Worm (Caenorhabditis elegans) whole organism, L4 larva: ENCODE measurements around the gene lgc-46.

Source experiments
- D1046.2 ChIP-seq: fragments of 200-800 bp; sonication (Bioruptor generic); IDR thresholded peaks from 2 replicates; pipeline ENCODE4 v1.3.6; 2022; ENCODE audit warnings: missing genetic modification characterization, missing compliant biosample characterization
- F10B5.3 ChIP-seq: sonication (generic microtip); optimal IDR thresholded peaks from 2 replicates; lab custom pipeline; 2016; ENCODE audit warnings: mild to moderate bottlenecking, missing genetic modification characterization, missing compliant biosample characterization
- T20F7.1 ChIP-seq: fragments of 200-800 bp; sonication (Bioruptor generic); optimal IDR thresholded peaks from 2 replicates; lab custom pipeline; 2018; ENCODE audit warnings: mild to moderate bottlenecking, missing genetic modification characterization, missing compliant biosample characterization
- Y105C5A.15 ChIP-seq: fragments of 200-800 bp; sonication (Bioruptor generic); IDR thresholded peaks from 2 replicates; pipeline ENCODE4 v1.3.6; 2022; ENCODE audit warnings: missing genetic modification characterization, missing compliant biosample characterization
- Y48G9A.11 ChIP-seq: fragments of 200-800 bp; sonication (Bioruptor generic); IDR thresholded peaks from 2 replicates; pipeline ENCODE4 v1.3.6; 2022; ENCODE audit warnings: missing genetic modification reagents, missing genetic modification characterization, missing compliant biosample characterization
- Y75B8A.6 ChIP-seq: fragments of 200-800 bp; sonication (Bioruptor generic); IDR thresholded peaks from 2 replicates; pipeline ENCODE4 v1.3.6; 2022; ENCODE audit warnings: missing genetic modification reagents, missing genetic modification characterization, missing compliant biosample characterization
- aha-1 ChIP-seq: fragments of 150-350 bp; peaks from one replicate; lab custom pipeline; 2014; ENCODE audit warnings: missing biosample characterization, missing genetic modification characterization
- aly-2 ChIP-seq: sonication (generic microtip); optimal IDR thresholded peaks from 2 replicates; lab custom pipeline; 2018; ENCODE audit warnings: missing biosample characterization, missing genetic modification characterization
- ceh-20 ChIP-seq: fragments of 200-800 bp; sonication (Bioruptor generic); IDR thresholded peaks from 2 replicates; pipeline ENCODE4 v1.3.6; 2022; ENCODE audit warnings: missing genetic modification reagents, missing genetic modification characterization, missing compliant biosample characterization
- ceh-28 ChIP-seq: fragments of 150-350 bp; optimal IDR thresholded peaks from 2 replicates; lab custom pipeline; 2014; ENCODE audit warnings: missing biosample characterization, missing genetic modification reagents, missing genetic modification characterization
- ceh-32 ChIP-seq: sonication (generic microtip); optimal IDR thresholded peaks from 2 replicates; lab custom pipeline; 2016; ENCODE audit warnings: mild to moderate bottlenecking, missing genetic modification characterization, missing compliant biosample characterization; ENCODE audit not compliant: poor library complexity
- daf-8 ChIP-seq: fragments of 200-800 bp; sonication (Bioruptor generic); IDR thresholded peaks from 2 replicates; pipeline ENCODE4 v1.3.6; 2022; ENCODE audit warnings: missing genetic modification characterization, missing compliant biosample characterization
- dmd-6 ChIP-seq: fragments of 200-800 bp; sonication (Bioruptor generic); IDR thresholded peaks from 2 replicates; pipeline ENCODE4 v1.3.6; 2022; ENCODE audit warnings: missing genetic modification reagents, missing genetic modification characterization, missing compliant biosample characterization
- dmd-8 ChIP-seq: fragments of 200-800 bp; sonication (Bioruptor generic); IDR thresholded peaks from 2 replicates; pipeline ENCODE4 v1.3.6; 2022; ENCODE audit warnings: missing genetic modification characterization, missing compliant biosample characterization
- dmd-9 ChIP-seq: fragments of 200-800 bp; sonication (Bioruptor generic); IDR thresholded peaks from 2 replicates; pipeline ENCODE4 v1.3.6; 2022; ENCODE audit warnings: missing genetic modification reagents, missing genetic modification characterization, missing compliant biosample characterization
- fkh-10 ChIP-seq: fragments of 150-350 bp; optimal IDR thresholded peaks from 2 replicates; lab custom pipeline; 2014; ENCODE audit warnings: missing biosample characterization, missing genetic modification reagents, missing genetic modification characterization
- hlh-11 ChIP-seq: fragments of 200-800 bp; sonication (Bioruptor generic); optimal IDR thresholded peaks from 2 replicates; lab custom pipeline; 2018; ENCODE audit warnings: mild to moderate bottlenecking, missing genetic modification characterization, missing compliant biosample characterization
- hlh-30 ChIP-seq: sonication (generic microtip); optimal IDR thresholded peaks from 2 replicates; lab custom pipeline; 2017; ENCODE audit warnings: antibody characterized with exemption, mild to moderate bottlenecking, missing genetic modification characterization, missing compliant biosample characterization; ENCODE audit not compliant: insufficient read depth
- lin-13 ChIP-seq: fragments of 150-350 bp; optimal IDR thresholded peaks from 2 replicates; lab custom pipeline; 2014; ENCODE audit warnings: missing biosample characterization, missing genetic modification reagents, missing genetic modification characterization
- lin-15B ChIP-seq: fragments of 150-350 bp; sonication (generic microtip); optimal IDR thresholded peaks from 3 replicates; lab custom pipeline; 2014; ENCODE audit warnings: missing biosample characterization, missing genetic modification characterization
- lin-29 ChIP-seq: fragments of 200-800 bp; sonication (Bioruptor generic); IDR thresholded peaks from 2 replicates; pipeline ENCODE4 v1.3.6; 2022; ENCODE audit warnings: missing genetic modification reagents, missing genetic modification characterization, missing compliant biosample characterization
- madf-5 ChIP-seq, 2 experiments: fragments of 200-800 bp; sonication (Bioruptor generic); IDR thresholded peaks; 2 replicates each; pipeline ENCODE4 v1.3.6; 2022; ENCODE audit warnings: missing compliant biosample characterization in 2 of 2, missing genetic modification characterization in 2 of 2
- mxl-2 ChIP-seq: fragments of 200-800 bp; sonication (Bioruptor generic); conservative IDR thresholded peaks from 2 replicates; pipeline ENCODE4 v1.3.6; 2022; ENCODE audit warnings: missing genetic modification reagents, missing genetic modification characterization, missing compliant biosample characterization
- mxl-3 ChIP-seq: fragments of 200-800 bp; sonication (Bioruptor generic); optimal IDR thresholded peaks from 2 replicates; lab custom pipeline; 2018; ENCODE audit warnings: mild to moderate bottlenecking, missing genetic modification characterization, missing compliant biosample characterization
- nhr-11 ChIP-seq: fragments of 150-350 bp; optimal IDR thresholded peaks from 2 replicates; lab custom pipeline; 2014; ENCODE audit warnings: missing biosample characterization, missing genetic modification characterization
- nhr-111 ChIP-seq: fragments of 200-800 bp; sonication (Bioruptor generic); optimal IDR thresholded peaks from 2 replicates; lab custom pipeline; 2018; ENCODE audit warnings: mild to moderate bottlenecking, missing genetic modification characterization, missing compliant biosample characterization
- nhr-48 ChIP-seq: sonication (generic microtip); optimal IDR thresholded peaks from 2 replicates; lab custom pipeline; 2016; ENCODE audit warnings: mild to moderate bottlenecking, missing genetic modification characterization, missing compliant biosample characterization
- nhr-6 ChIP-seq: fragments of 150-350 bp; optimal IDR thresholded peaks from 2 replicates; lab custom pipeline; 2014; ENCODE audit warnings: missing biosample characterization, missing genetic modification characterization
- sdz-12 ChIP-seq: fragments of 200-800 bp; sonication (Bioruptor generic); optimal IDR thresholded peaks from 2 replicates; lab custom pipeline; 2018; ENCODE audit warnings: mild to moderate bottlenecking, missing genetic modification characterization, missing compliant biosample characterization
- set-16 ChIP-seq: fragments of 200-800 bp; sonication (Bioruptor generic); IDR thresholded peaks from 2 replicates; pipeline ENCODE4 v1.3.6; 2022; ENCODE audit warnings: missing genetic modification reagents, missing genetic modification characterization, missing compliant biosample characterization
- skn-1 ChIP-seq: fragments of 150-350 bp; optimal IDR thresholded peaks from 2 replicates; lab custom pipeline; 2014; ENCODE audit warnings: missing biosample characterization, missing genetic modification characterization
- snpc-1.2 ChIP-seq: fragments of 200-800 bp; sonication (Bioruptor generic); IDR thresholded peaks from 2 replicates; pipeline ENCODE4 v1.3.6; 2022; ENCODE audit warnings: missing genetic modification reagents, missing genetic modification characterization, missing compliant biosample characterization
- spr-1 ChIP-seq: sonication (generic microtip); optimal IDR thresholded peaks from 2 replicates; lab custom pipeline; 2016; ENCODE audit warnings: mild to moderate bottlenecking, missing genetic modification characterization, missing compliant biosample characterization
- tag-97 ChIP-seq: fragments of 200-800 bp; sonication (Bioruptor generic); IDR thresholded peaks from 2 replicates; pipeline ENCODE4 v1.3.6; 2022; ENCODE audit warnings: missing genetic modification characterization, missing compliant biosample characterization
- tra-1 ChIP-seq: fragments of 200-800 bp; sonication (Bioruptor generic); IDR thresholded peaks from 2 replicates; pipeline ENCODE4 v1.3.6; 2022; ENCODE audit warnings: missing genetic modification reagents, missing genetic modification characterization, missing compliant biosample characterization
- unc-130 ChIP-seq: sonication (generic microtip); optimal IDR thresholded peaks from 2 replicates; lab custom pipeline; 2016; ENCODE audit warnings: missing genetic modification reagents, missing genetic modification characterization, missing compliant biosample characterization
- zfp-2 ChIP-seq: sonication (generic microtip); optimal IDR thresholded peaks from 2 replicates; lab custom pipeline; 2016; ENCODE audit warnings: mild to moderate bottlenecking, missing genetic modification characterization, missing compliant biosample characterization

The lgc-46 gene

ce11 chrIII:1151680-1152079 lies 15.9 kb upstream of the lgc-46 start, which contains the start of gene cdh-12:
TSS of gene cdh-12 (plus strand) at chrIII:1152044.
- TF ChIP-seq Y48G9A.11 (GFP tag; lab: Robert Waterston, UW), result no peak
- TF ChIP-seq lin-29 (GFP tag; lab: Robert Waterston, UW), result no peak
- TF ChIP-seq nhr-111, result no peak
- no peak for TF ChIP-seq Y105C5A.15 (GFP tag; lab: Robert Waterston, UW)
- TF ChIP-seq aha-1 (tag; lab: Kevin White, UChicago), result peak; percentile 16
- TF ChIP-seq ceh-28, result no peak

DNA sequence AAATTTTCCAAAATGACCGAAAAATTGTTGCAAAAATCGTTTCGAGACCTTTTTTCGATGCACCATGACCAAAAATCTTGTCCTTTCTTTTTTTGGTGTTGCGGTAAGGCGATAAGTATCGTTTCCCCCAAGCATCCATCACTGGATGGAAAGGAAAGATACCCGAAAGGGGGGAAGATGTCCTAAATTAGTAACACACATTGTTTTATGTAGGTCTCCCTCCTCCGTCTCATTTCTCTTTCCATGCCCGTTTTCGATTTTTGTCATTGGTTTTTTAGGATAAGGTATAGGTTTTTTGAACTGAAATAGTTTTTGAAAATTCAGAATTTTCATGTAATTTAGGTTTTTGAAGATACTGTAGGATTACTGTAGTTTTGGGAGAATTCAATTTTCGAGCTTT lies 13.6 kb upstream of the lgc-46 start:
- TF ChIP-seq T20F7.1 (no peak), dmd-8 (GFP tag; lab: Robert Waterston, UW) (no peak), dmd-9 (no peak), unc-130 (no peak), snpc-1.2 (GFP tag; lab: Robert Waterston, UW) (no peak), tra-1 (GFP tag; lab: Robert Waterston, UW) (no peak)

DNA sequence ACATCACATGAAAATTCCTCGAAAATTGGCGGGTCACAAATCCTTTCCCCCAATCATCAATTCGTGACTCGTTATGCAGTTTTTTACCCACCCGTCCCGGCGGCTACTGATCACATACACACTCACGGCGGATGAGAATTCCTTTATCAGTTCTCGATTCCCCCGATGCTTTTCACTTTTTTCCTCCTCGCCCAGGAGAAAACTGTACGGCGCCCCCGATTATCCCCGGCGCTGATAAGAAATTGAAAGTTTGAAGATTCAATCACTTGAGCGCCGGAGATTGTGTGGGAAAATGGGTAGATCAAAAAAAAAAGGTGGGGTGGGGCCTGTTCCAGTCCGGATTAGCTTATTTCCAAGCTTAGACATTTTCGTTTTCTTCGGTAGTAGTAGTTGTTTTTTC lies 12.0 kb upstream of the lgc-46 start:
- TF ChIP-seq mxl-2 (GFP tag; lab: Robert Waterston, UW) (no peak), spr-1 (tag; lab: Kevin White, UChicago) (no peak), madf-5 (GFP tag; IDR thresholded peaks at IDR 0.05; lab: Robert Waterston, UW) (no peak), aly-2 (tag; lab: Kevin White, UChicago) (no peak), zfp-2 (tag; lab: Kevin White, UChicago) (no peak), lin-13 (GFP tag; lab: Kevin White, UChicago) (no peak), fkh-10 (no peak), hlh-11 (peak; percentile 19), lin-15B (no peak), ceh-32 (tag; lab: Kevin White, UChicago) (no peak), nhr-6 (tag; lab: Kevin White, UChicago) (no peak), set-16 (GFP tag; lab: Robert Waterston, UW) (no peak), mxl-3 (GFP tag; lab: Kevin White, UChicago) (peak; percentile 35)
- TF ChIP-seq, all 104 proteins: peak for 2

- no peak for TF ChIP-seq nhr-11 (tag; lab: Kevin White, UChicago)
- no peak for TF ChIP-seq nhr-48 (tag; lab: Kevin White, UChicago)
- TF ChIP-seq aha-1 (tag; lab: Kevin White, UChicago), result peak; percentile 54
- TF ChIP-seq hlh-30 (tag; lab: Kevin White, UChicago), result no peak
- TF ChIP-seq sdz-12 (GFP tag; lab: Kevin White, UChicago), result no peak
- no peak for TF ChIP-seq Y75B8A.6 (GFP tag; lab: Robert Waterston, UW)
- TF ChIP-seq F10B5.3 (tag; lab: Kevin White, UChicago), result no peak
- no peak for TF ChIP-seq ceh-20
- peak; percentile 72 for TF ChIP-seq set-16 (GFP tag; lab: Robert Waterston, UW)
- no peak for TF ChIP-seq daf-8 (GFP tag; lab: Robert Waterston, UW)
- no peak for TF ChIP-seq ceh-32 (tag; lab: Kevin White, UChicago)
- no peak for TF ChIP-seq skn-1
- TF ChIP-seq Y105C5A.15 (GFP tag; lab: Robert Waterston, UW), result no peak
- TF ChIP-seq D1046.2, result no peak
- no peak for TF ChIP-seq aly-2 (tag; lab: Kevin White, UChicago)
- TF ChIP-seq dmd-6, result no peak
- no peak for TF ChIP-seq tag-97 (GFP tag; lab: Robert Waterston, UW)
These were observed 9.0 kb upstream of the lgc-46 start for ce11 chrIII:1144816-1145215.
